Fruit fly (Drosophila melanogaster): ENCODE measurements around the gene CG31624.

Gene CG31624

dm6 chr2L:21149053-21149452 lies 51.1 kb downstream of the CG31624 start (continued):
- peak; percentile 72 for TF ChIP-seq CG6791 (GFP tag; IDR thresholded peaks at IDR 0.05; ENCODE audit: partially characterized antibody)
- TF ChIP-seq nmo (GFP tag; optimal IDR thresholded peaks at IDR 0.05), result peak; percentile 60
- peak; percentile 71 for TF ChIP-seq unpg (GFP tag; optimal IDR thresholded peaks at IDR 0.05)
- no peak for TF ChIP-seq CG2889 (GFP tag; IDR thresholded peaks at IDR 0.05)
- peak; percentile 71 for TF ChIP-seq CG13894 (tag; optimal IDR thresholded peaks at IDR 0.05)
- TF ChIP-seq CG1233 (GFP tag; optimal IDR thresholded peaks at IDR 0.05), result peak; percentile 27
- TF ChIP-seq Deaf1 (tag; optimal IDR thresholded peaks at IDR 0.05), result no peak
- no peak for TF ChIP-seq CG8089 (GFP tag; optimal IDR thresholded peaks at IDR 0.05)
- TF ChIP-seq tap (tag; optimal IDR thresholded peaks at IDR 0.05), result peak; percentile 31
- peak in 1 of 2 experiments; percentile 10 for TF ChIP-seq crp (GFP tag; optimal IDR thresholded peaks at IDR 0.05)
- TF ChIP-seq z (GFP tag; IDR thresholded peaks at IDR 0.05), result no peak
- no peak for TF ChIP-seq NK7.1 (GFP tag; optimal IDR thresholded peaks at IDR 0.05)
- no peak for TF ChIP-seq CG3838 (GFP tag; optimal IDR thresholded peaks at IDR 0.05)
- no peak for TF ChIP-seq Optix (GFP tag; IDR thresholded peaks at IDR 0.05)
- TF ChIP-seq CG4820 (GFP tag; optimal IDR thresholded peaks at IDR 0.05), result peak; percentile 6
- no peak for TF ChIP-seq Hmx (GFP tag; optimal IDR thresholded peaks at IDR 0.05)
- TF ChIP-seq eyg (GFP tag; optimal IDR thresholded peaks at IDR 0.05), result no peak
- TF ChIP-seq YL-1 (GFP tag; optimal IDR thresholded peaks at IDR 0.05), result no peak
- peak; percentile 56; the same call in 2 of the 3 replicates for TF ChIP-seq knrl (GFP tag; IDR thresholded peaks at IDR 0.05; ENCODE audit: partially characterized antibody)
- TF ChIP-seq Sox102F (GFP tag; optimal IDR thresholded peaks at IDR 0.05), result no peak
- TF ChIP-seq Sox100B (GFP tag; optimal IDR thresholded peaks at IDR 0.05), result peak; percentile 47
- no peak for TF ChIP-seq lov (optimal IDR thresholded peaks at IDR 0.05)
- TF ChIP-seq lov (GFP tag; IDR thresholded peaks at IDR 0.05), result no peak
- peak; percentile 58; the same call in 1 of the 3 replicates for TF ChIP-seq CG34422 (GFP tag; IDR thresholded peaks at IDR 0.05)
- TF ChIP-seq crol (GFP tag; IDR thresholded peaks at IDR 0.05), result no peak
- TF ChIP-seq CG32532 (GFP tag; IDR thresholded peaks at IDR 0.05), result peak; percentile 79
- peak; percentile 60 for TF ChIP-seq CG8924 (tag; optimal IDR thresholded peaks at IDR 0.05)
- no peak for TF ChIP-seq vfl (GFP tag; optimal IDR thresholded peaks at IDR 0.05)
- peak; percentile 14 for TF ChIP-seq Antp (GFP tag; optimal IDR thresholded peaks at IDR 0.05)
- no peak for TF ChIP-seq CG11085 (GFP tag; IDR thresholded peaks at IDR 0.05)
- peak; percentile 77; the same call in 2 of the 3 replicates for TF ChIP-seq ci (GFP tag; IDR thresholded peaks at IDR 0.05)
- TF ChIP-seq corto (GFP tag; optimal IDR thresholded peaks at IDR 0.05), result no peak
- TF ChIP-seq CG17385 (GFP tag; optimal IDR thresholded peaks at IDR 0.05), result peak; percentile 23
- TF ChIP-seq gsb-n (tag; optimal IDR thresholded peaks at IDR 0.05), result peak; percentile 50
- no peak for TF ChIP-seq Nf-YC (tag; optimal IDR thresholded peaks at IDR 0.05)
- peak; percentile 93 for TF ChIP-seq CG2116 (GFP tag; optimal IDR thresholded peaks at IDR 0.05)
- TF ChIP-seq Vsx1 (GFP tag; optimal IDR thresholded peaks at IDR 0.05), result no peak
- TF ChIP-seq zfh2 (GFP tag; optimal IDR thresholded peaks at IDR 0.05), result no peak
- peak; percentile 80 for TF ChIP-seq CG15514 (GFP tag; optimal IDR thresholded peaks at IDR 0.05)
- TF ChIP-seq peb (GFP tag; IDR thresholded peaks at IDR 0.05), result no peak
- peak; percentile 70 for TF ChIP-seq Lhr (GFP tag; optimal IDR thresholded peaks at IDR 0.05)
- peak; percentile 12 for TF ChIP-seq MTF-1 (GFP tag; optimal IDR thresholded peaks at IDR 0.05; ENCODE audit: borderline replicate concordance)
- peak; percentile 35 for TF ChIP-seq fd96Cb (tag; optimal IDR thresholded peaks at IDR 0.05)
- peak; percentile 74 for TF ChIP-seq amos (GFP tag; IDR thresholded peaks at IDR 0.05; ENCODE audit: partially characterized antibody)
- no peak for TF ChIP-seq Mad (GFP tag; optimal IDR thresholded peaks at IDR 0.05)
- peak; percentile 11 for TF ChIP-seq B-H2 (GFP tag; optimal IDR thresholded peaks at IDR 0.05)
- TF ChIP-seq Awh (GFP tag; IDR thresholded peaks at IDR 0.05), result no peak
- TF ChIP-seq Rx (GFP tag; IDR thresholded peaks at IDR 0.05), result no peak
- TF ChIP-seq CG10431 (GFP tag; optimal IDR thresholded peaks at IDR 0.05), result no peak
- TF ChIP-seq CG10274 (GFP tag; optimal IDR thresholded peaks at IDR 0.05), result no peak
- peak; percentile 32 for TF ChIP-seq CG10366 (GFP tag; IDR thresholded peaks at IDR 0.05)
